Worm (Caenorhabditis elegans): ENCODE results near the gene C08E8.4.

- TF ChIP-seq nhr-11 (tag; optimal IDR thresholded peaks at IDR 0.05) = no peak
- TF ChIP-seq mdl-1 (tag; optimal IDR thresholded peaks at IDR 0.05) = no peak
- TF ChIP-seq tbx-2 (tag; optimal IDR thresholded peaks at IDR 0.05) = no peak
- TF ChIP-seq C04F5.9 (tag; optimal IDR thresholded peaks at IDR 0.05) = no peak
- no peak for TF ChIP-seq ama-1 (optimal IDR thresholded peaks at IDR 0.05)
- TF ChIP-seq snpc-4 (tag; optimal IDR thresholded peaks at IDR 0.05) = no peak
- no peak for TF ChIP-seq lsy-2 (tag; optimal IDR thresholded peaks at IDR 0.05)
Measured at ce11 chrV:18355742-18356141, 15.9 kb upstream of the C08E8.4 start, which contains the start of gene C08E8.2.
